Fruit fly (Drosophila melanogaster): Measurements from ENCODE around the gene Pfdn1.

Gene Pfdn1

dm6 chr2L:6062382-6063082 lies 6.3 kb upstream of the Pfdn1 start, which contains the start of the genes ND-51 and CG13994 (continued):
- peak; percentile 11 for TF ChIP-seq CG8359 (GFP tag; optimal IDR thresholded peaks at IDR 0.05; ENCODE audit: borderline replicate concordance)
- TF ChIP-seq CG11398 (GFP tag; optimal IDR thresholded peaks at IDR 0.05) = peak; percentile 75
- peak; percentile 34; the same call in 1 of the 3 replicates for TF ChIP-seq jigr1 (GFP tag; IDR thresholded peaks at IDR 0.05)
- TF ChIP-seq Side (GFP tag; optimal IDR thresholded peaks at IDR 0.05) = peak; percentile 82
- TF ChIP-seq CG17568 (GFP tag; optimal IDR thresholded peaks at IDR 0.05) = no peak
- TF ChIP-seq tgo (GFP tag; IDR thresholded peaks at IDR 0.05) = peak; percentile 85
- TF ChIP-seq crp (GFP tag; optimal IDR thresholded peaks at IDR 0.05) = peak; percentile 40 to 86
- peak; percentile 70 for TF ChIP-seq CG6272 (GFP tag; IDR thresholded peaks at IDR 0.05)
- no peak for TF ChIP-seq CG43689 (GFP tag; IDR thresholded peaks at IDR 0.05)
- TF ChIP-seq CG11696 (GFP tag; IDR thresholded peaks at IDR 0.05) = 0 out of 2 replicates have a peak, but pooled peaks have one; percentile 16
- TF ChIP-seq CG1832 (GFP tag; optimal IDR thresholded peaks at IDR 0.05) = no peak
- TF ChIP-seq CG5953 (GFP tag; IDR thresholded peaks at IDR 0.05) = peak; percentile 63; the same call in 1 of the 2 replicates
- peak; percentile 84 for TF ChIP-seq HLH54F (GFP tag; optimal IDR thresholded peaks at IDR 0.05)
- TF ChIP-seq her (GFP tag; optimal IDR thresholded peaks at IDR 0.05) = peak; percentile 75
- 0 out of 2 replicates have a peak, but pooled peaks have one; percentile 14 for TF ChIP-seq GATAe (GFP tag; conservative IDR thresholded peaks at IDR 0.05)
- TF ChIP-seq psq (GFP tag; optimal IDR thresholded peaks at IDR 0.05) = peak; percentile 17
- TF ChIP-seq CG10321 (GFP tag; IDR thresholded peaks at IDR 0.05) = no peak
- peak; percentile 88 for TF ChIP-seq CG10543 (GFP tag; optimal IDR thresholded peaks at IDR 0.05)
- TF ChIP-seq H2.0 (GFP tag; IDR thresholded peaks at IDR 0.05) = peak; percentile 73
- TF ChIP-seq CG11247 (GFP tag; IDR thresholded peaks at IDR 0.05) = peak; percentile 66
- TF ChIP-seq Camta (GFP tag; optimal IDR thresholded peaks at IDR 0.05) = peak; percentile 88
- TF ChIP-seq peb (GFP tag; IDR thresholded peaks at IDR 0.05) = peak; percentile 63
- TF ChIP-seq Scr (GFP tag; IDR thresholded peaks at IDR 0.05; ENCODE audit: partially characterized antibody) = peak; percentile 44; the same call in 1 of the 2 replicates
- peak; percentile 100 for TF ChIP-seq CG17802 (tag; optimal IDR thresholded peaks at IDR 0.05)
- no peak for TF ChIP-seq tna (GFP tag; IDR thresholded peaks at IDR 0.05; ENCODE audit: partially characterized antibody)
- TF ChIP-seq CG10267 (tag; optimal IDR thresholded peaks at IDR 0.05) = peak; percentile 79
- peak; percentile 45; the same call in 1 of the 2 replicates for TF ChIP-seq toy (GFP tag; IDR thresholded peaks at IDR 0.05)
- peak; percentile 95 for TF ChIP-seq phol (tag; optimal IDR thresholded peaks at IDR 0.05)
- TF ChIP-seq CG9609 (GFP tag; optimal IDR thresholded peaks at IDR 0.05) = peak; percentile 82
- TF ChIP-seq CG15011 (GFP tag; optimal IDR thresholded peaks at IDR 0.05) = no peak
- peak; percentile 75 for TF ChIP-seq CG11723 (GFP tag; optimal IDR thresholded peaks at IDR 0.05)
- peak; percentile 45; the same call in 1 of the 3 replicates for TF ChIP-seq CG6175 (GFP tag; IDR thresholded peaks at IDR 0.05)
- TF ChIP-seq CG18262 (tag; optimal IDR thresholded peaks at IDR 0.05) = peak; percentile 76
- TF ChIP-seq lmd (GFP tag; IDR thresholded peaks at IDR 0.05) = peak; percentile 80
- TF ChIP-seq Atf-2 (GFP tag; optimal IDR thresholded peaks at IDR 0.05) = peak; percentile 85
- TF ChIP-seq CG5245 (GFP tag; optimal IDR thresholded peaks at IDR 0.05) = peak; percentile 85
- peak; percentile 86 for TF ChIP-seq MBD-R2 (GFP tag; IDR thresholded peaks at IDR 0.05)
- peak; percentile 50; the same call in 1 of the 2 replicates for TF ChIP-seq gsb (GFP tag; IDR thresholded peaks at IDR 0.05)
- peak; percentile 74 for TF ChIP-seq wdn (GFP tag; IDR thresholded peaks at IDR 0.05)
- TF ChIP-seq vnd (GFP tag; IDR thresholded peaks at IDR 0.05; ENCODE audit: partially characterized antibody) = no peak
- no peak for TF ChIP-seq Kr (GFP tag; optimal IDR thresholded peaks at IDR 0.05)
- peak; percentile 57 for TF ChIP-seq nom (GFP tag; optimal IDR thresholded peaks at IDR 0.05)
- TF ChIP-seq CG4617 (GFP tag; optimal IDR thresholded peaks at IDR 0.05; ENCODE audit: borderline replicate concordance) = peak; percentile 73
- TF ChIP-seq chm (GFP tag; IDR thresholded peaks at IDR 0.05) = peak; percentile 70; the same call in 1 of the 2 replicates
- TF ChIP-seq Fer2 (tag; optimal IDR thresholded peaks at IDR 0.05) = peak; percentile 82
- no peak for TF ChIP-seq mld (GFP tag; IDR thresholded peaks at IDR 0.05; ENCODE audit: partially characterized antibody)
- 0 out of 2 replicates have a peak, but pooled peaks have one; percentile 45 for TF ChIP-seq CG4360 (GFP tag; IDR thresholded peaks at IDR 0.05)
- peak; percentile 53 for TF ChIP-seq Nf-YB (GFP tag; optimal IDR thresholded peaks at IDR 0.05)

Measured in whole organism, embryonic.